Worm (Caenorhabditis elegans) whole organism, midembryonic: ENCODE measurements around the gene glb-21.

Experiments
- T22C8.4 ChIP-seq: fragments of 200-800 bp; sonication (Bioruptor generic); IDR thresholded peaks from 2 replicates; pipeline ENCODE4 v1.3.6; 2022; ENCODE audit warnings: missing genetic modification characterization, missing compliant biosample characterization
- cog-1 ChIP-seq: sonication (generic microtip); optimal IDR thresholded peaks from 2 replicates; lab custom pipeline; 2016; ENCODE audit warnings: missing genetic modification characterization, missing compliant biosample characterization
- flt-1 ChIP-seq: fragments of 200-800 bp; sonication (Bioruptor generic); IDR thresholded peaks from 2 replicates; pipeline ENCODE4 v1.3.6; 2022; ENCODE audit warnings: missing genetic modification characterization, missing compliant biosample characterization
- klf-2 ChIP-seq: fragments of 200-800 bp; sonication (Bioruptor generic); conservative IDR thresholded peaks from 2 replicates; pipeline ENCODE4 v1.3.6; 2022; ENCODE audit warnings: missing genetic modification reagents, missing genetic modification characterization, missing compliant biosample characterization
- med-1 ChIP-seq: sonication (generic microtip); optimal IDR thresholded peaks from 2 replicates; lab custom pipeline; 2017; ENCODE audit warnings: missing genetic modification characterization, mild to moderate bottlenecking, missing compliant biosample characterization, antibody characterized with exemption, missing genetic modification reagents; ENCODE audit not compliant: insufficient read depth
- ref-1 ChIP-seq: fragments of 200-800 bp; sonication (Bioruptor generic); conservative IDR thresholded peaks from 2 replicates; pipeline ENCODE4 v1.3.6; 2022; ENCODE audit warnings: missing genetic modification reagents, missing genetic modification characterization, missing compliant biosample characterization
- tab-1 ChIP-seq: fragments of 200-800 bp; sonication (Bioruptor generic); IDR thresholded peaks from 2 replicates; pipeline ENCODE4 v1.3.6; 2022; ENCODE audit warnings: missing genetic modification characterization, missing compliant biosample characterization
- ztf-23 ChIP-seq: fragments of 200-800 bp; sonication (Bioruptor generic); IDR thresholded peaks from 2 replicates; pipeline ENCODE4 v1.3.6; 2022; ENCODE audit warnings: missing genetic modification reagents, missing genetic modification characterization, missing compliant biosample characterization

DNA sequence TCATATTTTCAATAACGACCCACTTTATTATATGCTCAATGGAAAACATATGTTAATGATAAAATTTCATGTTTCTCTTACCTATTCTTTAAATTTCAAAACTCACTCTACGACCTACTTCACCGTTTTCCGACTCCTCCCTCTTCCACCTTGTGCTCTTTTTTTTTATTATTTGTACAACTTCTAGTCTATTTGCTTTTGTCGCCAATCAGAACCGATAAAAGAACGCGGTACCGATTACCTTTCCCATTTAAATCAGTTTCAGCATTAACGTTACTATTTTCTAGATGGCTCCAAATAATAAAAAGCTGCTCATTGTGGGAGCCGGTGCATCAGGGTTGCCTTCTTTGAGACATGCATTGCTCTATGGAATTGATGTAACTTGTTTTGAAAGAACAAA lies 49.8 kb downstream of the glb-21 start, which contains the start of gene fmo-1:
- no peak for TF ChIP-seq cog-1 (tag; lab: Kevin White, UChicago)
- TF ChIP-seq flt-1: no peak
- no peak for TF ChIP-seq klf-2 (GFP tag; lab: Robert Waterston, UW)
- no peak for TF ChIP-seq tab-1 (GFP tag; lab: Robert Waterston, UW)
- no peak for TF ChIP-seq med-1
- no peak for TF ChIP-seq T22C8.4 (GFP tag; lab: Robert Waterston, UW)
- no peak for TF ChIP-seq ref-1 (GFP tag; lab: Robert Waterston, UW)
- no peak for TF ChIP-seq ztf-23 (GFP tag; lab: Robert Waterston, UW)
